Worm (Caenorhabditis elegans): ENCODE data around the gene spp-5.
"Not testable (repeated sequence)": the region's sequence is repeated elsewhere in the genome, so short reads cannot be mapped to it uniquely, and the experiment has no call there.

spp-5 gene

ce11 chrX:7320115-7320711 is at the start of gene spp-5:
TSS of gene spp-5 (minus strand) at chrX:7320354.
- TF ChIP-seq jun-1 (tag; optimal IDR thresholded peaks at IDR 0.05) (peak; percentile 63), ceh-9 (tag; optimal IDR thresholded peaks at IDR 0.05) (no peak), pqm-1 (tag; optimal IDR thresholded peaks at IDR 0.05) (peak; percentile 97), tbx-2 (tag; optimal IDR thresholded peaks at IDR 0.05) (no peak), nhr-237 (tag; optimal IDR thresholded peaks at IDR 0.05) (no peak), nhr-23 (tag; optimal IDR thresholded peaks at IDR 0.05) (no peak), unc-39 (tag; optimal IDR thresholded peaks at IDR 0.05) (no peak), eor-1 (tag; optimal IDR thresholded peaks at IDR 0.05) (no peak), lin-39 (tag; optimal IDR thresholded peaks at IDR 0.05) (no peak), unc-62 (GFP tag; optimal IDR thresholded peaks at IDR 0.05) (no peak), egl-5 (tag; optimal IDR thresholded peaks at IDR 0.05) (no peak), egl-27 (tag; optimal IDR thresholded peaks at IDR 0.05) (no peak), ztf-11 (tag; optimal IDR thresholded peaks at IDR 0.05) (no peak), lin-15B (tag; optimal IDR thresholded peaks at IDR 0.05) (no peak), elt-2 (tag; optimal IDR thresholded peaks at IDR 0.05) (peak; percentile 95), ztf-4 (tag; optimal IDR thresholded peaks at IDR 0.05) (no peak), mml-1 (tag; optimal IDR thresholded peaks at IDR 0.05) (no peak), mdl-1 (tag; optimal IDR thresholded peaks at IDR 0.05) (peak; percentile 14), zag-1 (tag; optimal IDR thresholded peaks at IDR 0.05) (no peak), nhr-76 (tag; optimal IDR thresholded peaks at IDR 0.05) (no peak), skn-1 (tag; optimal IDR thresholded peaks at IDR 0.05) (no peak), aly-2 (tag; optimal IDR thresholded peaks at IDR 0.05) (no peak), ama-1 (optimal IDR thresholded peaks at IDR 0.05) (peak; percentile 41), ceh-16 (tag; optimal IDR thresholded peaks at IDR 0.05) (no peak), ceh-28 (tag; optimal IDR thresholded peaks at IDR 0.05) (no peak), pha-4 (tag; optimal IDR thresholded peaks at IDR 0.05) (peak; percentile 78)

- no peak for TF ChIP-seq lsy-12 (tag; optimal IDR thresholded peaks at IDR 0.05)
- TF ChIP-seq ceh-82 (tag; optimal IDR thresholded peaks at IDR 0.05) = no peak
- TF ChIP-seq nhr-28 (tag; optimal IDR thresholded peaks at IDR 0.05) = no peak
- TF ChIP-seq nhr-76 (tag; optimal IDR thresholded peaks at IDR 0.05) = no peak
- no peak for TF ChIP-seq zag-1 (tag; optimal IDR thresholded peaks at IDR 0.05)
- TF ChIP-seq hmg-11 (tag; optimal IDR thresholded peaks at IDR 0.05) = no peak
- no peak for TF ChIP-seq jun-1 (tag; optimal IDR thresholded peaks at IDR 0.05)
- no peak for TF ChIP-seq tbx-2 (tag; optimal IDR thresholded peaks at IDR 0.05)
- no peak for TF ChIP-seq fkh-10 (GFP tag; optimal IDR thresholded peaks at IDR 0.05)
Measured at ce11 chrX:7369770-7370169, 49.6 kb upstream of the spp-5 start.

ce11 chrX:7365267-7365666 is 45.1 kb upstream of the spp-5 start, which contains the start of gene C56G3.2:
TSS of gene C56G3.2 (plus strand) at chrX:7365567.
- not testable (repeated sequence) for TF ChIP-seq fos-1, pha-4, ztf-11 (tag; optimal IDR thresholded peaks at IDR 0.05)

- no peak for TF ChIP-seq nhr-77 (tag; optimal IDR thresholded peaks at IDR 0.05)
- no peak for TF ChIP-seq ceh-9 (tag; optimal IDR thresholded peaks at IDR 0.05)
- TF ChIP-seq ZK546.5 (tag; optimal IDR thresholded peaks at IDR 0.05) = no peak
- TF ChIP-seq ama-1 (optimal IDR thresholded peaks at IDR 0.05) = no peak
- no peak for TF ChIP-seq fos-1 (tag; optimal IDR thresholded peaks at IDR 0.05)
- TF ChIP-seq elt-3 (tag; optimal IDR thresholded peaks at IDR 0.05) = no peak
- no peak for TF ChIP-seq sea-2 (GFP tag; optimal IDR thresholded peaks at IDR 0.05)
- no peak for TF ChIP-seq ceh-82 (tag; optimal IDR thresholded peaks at IDR 0.05)
- TF ChIP-seq daf-12 (tag; optimal IDR thresholded peaks at IDR 0.05) = no peak
- no peak for TF ChIP-seq nhr-25 (tag; optimal IDR thresholded peaks at IDR 0.05)
- no peak for TF ChIP-seq mml-1 (tag; optimal IDR thresholded peaks at IDR 0.05)
- no peak for TF ChIP-seq elt-1 (tag; optimal IDR thresholded peaks at IDR 0.05)
- no peak for TF ChIP-seq lsy-12 (tag; optimal IDR thresholded peaks at IDR 0.05)
- TF ChIP-seq ceh-16 (tag; optimal IDR thresholded peaks at IDR 0.05) = no peak
- no peak for TF ChIP-seq lin-39 (tag; optimal IDR thresholded peaks at IDR 0.05)
- TF ChIP-seq tbx-2 (tag; optimal IDR thresholded peaks at IDR 0.05) = no peak
- TF ChIP-seq nhr-76 (tag; optimal IDR thresholded peaks at IDR 0.05) = no peak
- TF ChIP-seq jun-1 (tag; optimal IDR thresholded peaks at IDR 0.05) = no peak
Measured at ce11 chrX:7343747-7344146, 23.6 kb upstream of the spp-5 start, which contains the start of gene C07D8.5. TSS of gene C07D8.5 (plus strand) at chrX:7344047.
